Worm (Caenorhabditis elegans) whole organism, L3 larva: ENCODE data around the gene col-87.

Experiments used
- R02D3.7 ChIP-seq: fragments of 150-350 bp; optimal IDR thresholded peaks from 2 replicates; lab custom pipeline; 2014; ENCODE audit warnings: missing biosample characterization, missing genetic modification characterization
- ama-1 ChIP-seq: fragments of 150-350 bp; optimal IDR thresholded peaks from 2 replicates; lab custom pipeline; 2018
- ceh-9 ChIP-seq: sonication (generic microtip); optimal IDR thresholded peaks from 2 replicates; lab custom pipeline; 2018; ENCODE audit warnings: missing biosample characterization, missing genetic modification characterization
- egl-27 ChIP-seq: sonication (generic microtip); optimal IDR thresholded peaks from 4 replicates; lab custom pipeline; 2017; ENCODE audit warnings: missing biosample characterization, missing genetic modification reagents, missing genetic modification characterization
- elt-2 ChIP-seq: sonication (generic microtip); optimal IDR thresholded peaks from 2 replicates; lab custom pipeline; 2016; ENCODE audit warnings: missing genetic modification reagents, mild to moderate bottlenecking, missing genetic modification characterization, missing compliant biosample characterization
- jun-1 ChIP-seq: fragments of 150-350 bp; optimal IDR thresholded peaks from 2 replicates; lab custom pipeline; 2014; ENCODE audit warnings: missing biosample characterization, missing genetic modification reagents, missing genetic modification characterization
- lin-39 ChIP-seq: fragments of 150-350 bp; optimal IDR thresholded peaks from 2 replicates; lab custom pipeline; 2018; ENCODE audit warnings: missing biosample characterization, missing genetic modification reagents, missing genetic modification characterization
- nhr-23 ChIP-seq: fragments of 150-350 bp; optimal IDR thresholded peaks from 2 replicates; lab custom pipeline; 2014; ENCODE audit warnings: missing biosample characterization, missing genetic modification reagents, missing genetic modification characterization
- unc-62 ChIP-seq: fragments of 150-350 bp; sonication (generic microtip); optimal IDR thresholded peaks from 4 replicates; lab custom pipeline; 2014; ENCODE audit warnings: missing biosample characterization, missing genetic modification reagents, missing genetic modification characterization

ce11 chrII:14094590-14094989 is at the start of gene col-87:
- TF ChIP-seq R02D3.7 (tag; lab: Kevin White, UChicago) (no peak), nhr-23 (tag; lab: Kevin White, UChicago) (no peak), ceh-9 (tag; lab: Kevin White, UChicago) (no peak), ama-1 (lab: Kevin White, UChicago) (no peak), elt-2 (tag; lab: Kevin White, UChicago) (no peak), lin-39 (tag; lab: Kevin White, UChicago) (no peak), jun-1 (tag; lab: Kevin White, UChicago) (no peak), egl-27 (tag; lab: Kevin White, UChicago) (no peak), unc-62 (no peak)
